Worm (Caenorhabditis elegans) whole organism, mixed stage, embryonic: Measurements from ENCODE around the gene F35D11.1.

Experiments
- elt-1 ChIP-seq: sonication (generic microtip); optimal IDR thresholded peaks from 2 replicates; lab custom pipeline; 2017; ENCODE audit warnings: missing genetic modification characterization, mild to moderate bottlenecking, missing compliant biosample characterization, antibody characterized with exemption, moderate library complexity, borderline replicate concordance; ENCODE audit not compliant: insufficient read depth
- lsy-2 ChIP-seq: fragments of 150-350 bp; optimal IDR thresholded peaks from 2 replicates; lab custom pipeline; 2014; ENCODE audit warnings: missing biosample characterization, missing genetic modification characterization
- nhr-12 ChIP-seq: fragments of 150-350 bp; optimal IDR thresholded peaks from 2 replicates; lab custom pipeline; 2014; ENCODE audit warnings: missing biosample characterization, missing genetic modification characterization
- pha-4 ChIP-seq: fragments of 150-350 bp; optimal IDR thresholded peaks from 2 replicates; lab custom pipeline; 2018; ENCODE audit warnings: missing biosample characterization, missing genetic modification reagents, missing genetic modification characterization
- snpc-4 ChIP-seq: fragments of 150-350 bp; optimal IDR thresholded peaks from 2 replicates; lab custom pipeline; 2014; ENCODE audit warnings: missing biosample characterization, missing genetic modification characterization
- unc-62 ChIP-seq: fragments of 150-350 bp; optimal IDR thresholded peaks from 2 replicates; lab custom pipeline; 2014; ENCODE audit warnings: missing biosample characterization, missing genetic modification reagents, missing genetic modification characterization

DNA sequence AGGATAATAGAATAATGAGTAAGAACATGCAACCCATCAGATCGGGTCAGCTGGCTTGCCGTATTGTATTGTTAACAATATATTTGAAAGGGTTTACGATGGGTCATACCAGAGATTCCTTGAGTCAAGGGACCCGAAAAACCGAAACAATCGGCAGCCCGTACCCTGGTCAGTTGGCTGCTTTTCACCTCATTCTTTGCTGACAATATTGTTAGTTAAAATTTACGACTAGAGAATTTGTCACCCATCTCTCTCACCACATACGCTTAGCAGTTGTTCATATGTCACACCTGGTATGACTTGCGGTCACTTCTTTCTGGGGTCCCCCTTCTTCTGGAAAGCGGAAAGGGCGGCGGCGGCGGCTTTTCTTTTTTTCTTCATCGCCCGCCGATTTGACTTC lies 45.6 kb upstream of the F35D11.1 start:
- TF ChIP-seq elt-1 (no peak), lsy-2 (tag; lab: Kevin White, UChicago) (no peak), snpc-4 (tag; lab: Kevin White, UChicago) (no peak), unc-62 (GFP tag; lab: Kevin White, UChicago) (no peak), nhr-12 (tag; lab: Kevin White, UChicago) (no peak), pha-4 (tag; lab: Kevin White, UChicago) (no peak)
